Worm (Caenorhabditis elegans) whole organism, L4 larva: ENCODE measurements around the gene Y48A5A.1.

Source experiments
- F10B5.3 ChIP-seq: sonication (generic microtip); optimal IDR thresholded peaks from 2 replicates; lab custom pipeline; 2016; ENCODE audit warnings: mild to moderate bottlenecking, missing genetic modification characterization, missing compliant biosample characterization
- F37D6.2 ChIP-seq: sonication (generic microtip); optimal IDR thresholded peaks from 2 replicates; lab custom pipeline; 2016; ENCODE audit warnings: mild to moderate bottlenecking, missing genetic modification characterization, missing compliant biosample characterization
- ZK337.2 ChIP-seq: fragments of 200-800 bp; sonication (Bioruptor generic); IDR thresholded peaks from 2 replicates; pipeline ENCODE4 v1.3.6; 2022; ENCODE audit warnings: missing genetic modification reagents, missing genetic modification characterization, missing compliant biosample characterization
- aha-1 ChIP-seq: fragments of 150-350 bp; peaks from one replicate; lab custom pipeline; 2014; ENCODE audit warnings: missing biosample characterization, missing genetic modification characterization
- ceh-28 ChIP-seq: fragments of 150-350 bp; optimal IDR thresholded peaks from 2 replicates; lab custom pipeline; 2014; ENCODE audit warnings: missing biosample characterization, missing genetic modification reagents, missing genetic modification characterization
- ctbp-1 ChIP-seq: fragments of 200-800 bp; sonication (Bioruptor generic); IDR thresholded peaks from 2 replicates; pipeline ENCODE4 v1.3.6; 2022; ENCODE audit warnings: missing genetic modification reagents, missing genetic modification characterization, missing compliant biosample characterization
- daf-12 ChIP-seq: fragments of 150-350 bp; optimal IDR thresholded peaks from 2 replicates; lab custom pipeline; 2014; ENCODE audit warnings: missing biosample characterization, missing genetic modification reagents, missing genetic modification characterization
- daf-16 ChIP-seq, 3 experiments: sonication (generic microtip); optimal IDR thresholded peaks; 2 replicates each; lab custom pipeline; 2016 to 2017; ENCODE audit warnings: missing genetic modification characterization in 3 of 3, missing genetic modification reagents in 3 of 3, mild to moderate bottlenecking in 2 of 3, missing compliant biosample characterization in 2 of 3, missing biosample characterization in 1 of 3, moderate library complexity in 1 of 3
- daf-8 ChIP-seq: fragments of 200-800 bp; sonication (Bioruptor generic); IDR thresholded peaks from 2 replicates; pipeline ENCODE4 v1.3.6; 2022; ENCODE audit warnings: missing genetic modification characterization, missing compliant biosample characterization
- dpl-1 ChIP-seq: fragments of 150-350 bp; optimal IDR thresholded peaks from 2 replicates; lab custom pipeline; 2014; ENCODE audit warnings: missing biosample characterization, missing genetic modification reagents, missing genetic modification characterization
- dve-1 ChIP-seq: sonication (generic microtip); optimal IDR thresholded peaks from 2 replicates; lab custom pipeline; 2017; ENCODE audit warnings: antibody characterized with exemption, mild to moderate bottlenecking, missing genetic modification characterization, missing compliant biosample characterization; ENCODE audit not compliant: insufficient read depth
- egl-27 ChIP-seq: sonication (generic microtip); optimal IDR thresholded peaks from 3 replicates; lab custom pipeline; 2017; ENCODE audit warnings: missing biosample characterization, missing genetic modification reagents, missing genetic modification characterization
- fkh-10 ChIP-seq: fragments of 150-350 bp; optimal IDR thresholded peaks from 2 replicates; lab custom pipeline; 2014; ENCODE audit warnings: missing biosample characterization, missing genetic modification reagents, missing genetic modification characterization
- lim-7 ChIP-seq: fragments of 200-800 bp; sonication (Bioruptor generic); IDR thresholded peaks from 2 replicates; pipeline ENCODE4 v1.3.6; 2022; ENCODE audit warnings: missing genetic modification characterization, missing compliant biosample characterization
- lin-13 ChIP-seq: fragments of 150-350 bp; optimal IDR thresholded peaks from 2 replicates; lab custom pipeline; 2014; ENCODE audit warnings: missing biosample characterization, missing genetic modification reagents, missing genetic modification characterization
- lin-38 ChIP-seq: fragments of 200-800 bp; sonication (Bioruptor generic); IDR thresholded peaks from 2 replicates; pipeline ENCODE4 v1.3.6; 2022; ENCODE audit warnings: missing genetic modification reagents, missing genetic modification characterization, missing compliant biosample characterization
- lir-3 ChIP-seq: sonication (generic microtip); optimal IDR thresholded peaks from 2 replicates; lab custom pipeline; 2016; ENCODE audit warnings: mild to moderate bottlenecking, missing genetic modification characterization, missing compliant biosample characterization
- lsy-2 ChIP-seq, 2 experiments: fragments of 150-350 bp in 1 of 2; sonication (generic microtip) in 1 of 2; optimal IDR thresholded peaks; 2 replicates each; lab custom pipeline; 2014 to 2017; ENCODE audit warnings: missing biosample characterization in 2 of 2, missing genetic modification characterization in 2 of 2
- madf-9 ChIP-seq: fragments of 200-800 bp; sonication (Bioruptor generic); conservative IDR thresholded peaks from 2 replicates; pipeline ENCODE4 v1.3.6; 2022; ENCODE audit warnings: missing genetic modification reagents, missing genetic modification characterization, missing compliant biosample characterization
- mep-1 ChIP-seq: fragments of 150-350 bp; sonication (generic microtip); optimal IDR thresholded peaks from 3 replicates; lab custom pipeline; 2014; ENCODE audit warnings: missing biosample characterization, missing genetic modification characterization
- mes-2 ChIP-seq: sonication (generic microtip); optimal IDR thresholded peaks from 2 replicates; lab custom pipeline; 2016; ENCODE audit warnings: missing genotype, mild to moderate bottlenecking, missing genetic modification characterization, missing compliant biosample characterization; ENCODE audit not compliant: poor library complexity, severe bottlenecking
- nhr-237 ChIP-seq: sonication (generic microtip); optimal IDR thresholded peaks from 2 replicates; lab custom pipeline; 2017; ENCODE audit warnings: missing biosample characterization, missing genetic modification characterization
- nhr-25 ChIP-seq: sonication (generic microtip); optimal IDR thresholded peaks from 2 replicates; lab custom pipeline; 2017; ENCODE audit warnings: missing genetic modification characterization, mild to moderate bottlenecking, missing compliant biosample characterization, antibody characterized with exemption, moderate library complexity, borderline replicate concordance; ENCODE audit not compliant: insufficient read depth
- nhr-28 ChIP-seq: fragments of 150-350 bp; optimal IDR thresholded peaks from 2 replicates; lab custom pipeline; 2014; ENCODE audit warnings: missing biosample characterization, missing genetic modification characterization
- php-3 ChIP-seq: fragments of 200-800 bp; sonication (Bioruptor generic); IDR thresholded peaks from 2 replicates; pipeline ENCODE4 v1.3.6; 2022; ENCODE audit warnings: missing genetic modification reagents, missing genetic modification characterization, missing compliant biosample characterization
- set-16 ChIP-seq: fragments of 200-800 bp; sonication (Bioruptor generic); IDR thresholded peaks from 2 replicates; pipeline ENCODE4 v1.3.6; 2022; ENCODE audit warnings: missing genetic modification reagents, missing genetic modification characterization, missing compliant biosample characterization
- spr-1 ChIP-seq: sonication (generic microtip); optimal IDR thresholded peaks from 2 replicates; lab custom pipeline; 2016; ENCODE audit warnings: mild to moderate bottlenecking, missing genetic modification characterization, missing compliant biosample characterization
- unc-62 ChIP-seq, 3 experiments: fragments of 150-350 bp in 1 of 3; sonication (generic microtip); optimal IDR thresholded peaks in 2 of 3; peaks in 1 of 3; 1 replicate in 1 of 3; 2 replicates in 2 of 3; lab custom pipeline; 2014 to 2017; ENCODE audit warnings: missing biosample characterization in 3 of 3, missing genetic modification characterization in 3 of 3, missing genetic modification reagents in 3 of 3, missing genotype in 1 of 3
- vab-7 ChIP-seq: fragments of 200-800 bp; sonication (Bioruptor generic); IDR thresholded peaks from 2 replicates; pipeline ENCODE4 v1.3.6; 2022; ENCODE audit warnings: missing genetic modification reagents, missing genetic modification characterization, missing compliant biosample characterization
- zag-1 ChIP-seq: fragments of 150-350 bp; optimal IDR thresholded peaks from 2 replicates; lab custom pipeline; 2014; ENCODE audit warnings: missing biosample characterization, missing genetic modification characterization

The Y48A5A.1 gene

DNA sequence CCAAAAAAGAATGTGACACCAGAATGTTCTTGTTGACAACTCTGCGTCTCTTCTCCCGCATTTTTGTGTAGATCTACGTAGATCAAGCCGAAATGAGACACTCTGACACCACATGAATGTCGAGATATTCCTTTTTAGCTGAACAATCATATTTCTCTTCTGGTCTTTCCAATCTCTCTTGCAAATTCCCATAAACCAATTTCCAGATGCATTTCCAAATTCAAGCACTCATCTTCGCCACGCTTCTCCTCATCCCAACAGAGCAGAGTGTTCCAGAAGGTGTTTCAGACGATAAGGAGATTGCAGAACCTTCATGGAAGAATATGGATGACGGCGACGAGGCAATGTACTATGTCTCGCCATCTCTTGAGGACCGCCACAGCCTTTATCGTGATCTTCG, 14.5 kb downstream of the Y48A5A.1 start, which contains the start of gene Y76B12C.8:
Y76B12C.8 (plus strand) TSS at position 207 of the 400 bp plus-strand sequence.
- TF ChIP-seq unc-62 (GFP tag; optimal IDR thresholded peaks at IDR 0.05 in 1 of 2; lab: Kevin White, UChicago): peak in 1 of 2 experiments; percentile 94
- TF ChIP-seq unc-62 (tag; optimal IDR thresholded peaks at IDR 0.05; lab: Kevin White, UChicago): no peak
- no peak for TF ChIP-seq php-3 (GFP tag; lab: Robert Waterston, UW)
- TF ChIP-seq ceh-28 (tag; lab: Kevin White, UChicago): no peak
- no peak for TF ChIP-seq daf-12 (tag; lab: Kevin White, UChicago)

DNA sequence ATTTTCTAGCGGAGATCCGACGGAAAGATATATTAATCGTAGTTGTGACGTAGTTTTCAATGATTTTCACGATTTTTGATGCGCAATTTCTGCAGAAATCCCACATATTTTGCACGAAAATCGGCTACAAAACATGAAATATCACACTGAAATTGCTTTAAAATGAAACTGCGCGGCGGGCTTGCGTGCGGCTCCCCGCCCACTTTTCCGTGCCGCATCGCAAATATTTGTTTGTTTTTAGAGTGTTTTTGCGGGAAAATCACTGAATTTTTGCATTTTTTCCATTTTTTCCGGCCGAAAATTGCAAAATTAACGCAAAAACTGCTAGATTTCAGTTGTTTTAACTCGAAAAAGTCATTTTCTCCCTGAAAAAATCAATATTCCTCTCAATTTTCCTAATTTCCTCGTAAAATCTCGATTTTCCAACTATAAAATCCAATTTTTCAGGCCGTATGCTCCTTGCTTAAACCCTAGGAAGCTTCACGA, 15.7 kb downstream of the Y48A5A.1 start, which contains the start of gene Y76B12C.6:
Y76B12C.6 (plus strand) TSS at position 436 of the 486 bp plus-strand sequence.
- TF ChIP-seq daf-8 (no peak), lin-38 (peak; percentile 59), daf-16 (GFP tag; optimal IDR thresholded peaks at IDR 0.05; lab: Kevin White, UChicago) (no peak), daf-16 (tag; optimal IDR thresholded peaks at IDR 0.05; lab: Kevin White, UChicago) (peak; percentile 3), nhr-28 (peak; percentile 9), dpl-1 (GFP tag; lab: Kevin White, UChicago) (peak; percentile 20), mes-2 (tag; lab: Kevin White, UChicago) (peak; percentile 69), vab-7 (GFP tag; lab: Robert Waterston, UW) (no peak), aha-1 (peak; percentile 51), lsy-2 (tag; optimal IDR thresholded peaks at IDR 0.05; lab: Kevin White, UChicago) (peak in 1 of 2 experiments; percentile 1), mep-1 (tag; lab: Kevin White, UChicago) (peak; percentile 2), lin-13 (GFP tag; lab: Kevin White, UChicago) (peak; percentile 10), dve-1 (tag; lab: Kevin White, UChicago) (peak; percentile 18), nhr-237 (tag; lab: Kevin White, UChicago) (no peak)

DNA sequence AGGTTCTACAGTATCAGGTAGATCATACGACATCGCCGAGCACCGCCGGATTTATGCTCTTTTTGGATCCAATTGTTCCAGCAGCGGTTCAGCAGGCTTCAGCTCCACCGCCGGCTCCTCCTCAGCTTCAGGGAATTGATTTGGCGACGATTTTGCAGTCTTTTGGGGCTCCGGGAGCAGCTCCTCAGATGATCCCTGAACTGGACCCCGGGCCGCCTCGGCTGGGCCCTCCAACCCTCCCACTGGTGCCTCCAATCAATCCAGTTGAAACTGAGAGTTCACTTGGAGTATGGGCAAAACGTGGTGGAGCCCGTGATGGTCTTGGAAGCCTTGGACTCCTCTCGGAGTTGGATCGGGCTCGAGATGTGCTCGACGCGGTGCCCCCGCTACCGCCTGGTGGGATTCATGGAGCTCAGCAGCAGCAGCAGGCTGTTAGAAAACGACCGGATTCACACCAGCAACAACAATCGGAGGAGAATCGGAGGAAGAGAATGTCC, 25.6 kb downstream of the Y48A5A.1 start:
- TF ChIP-seq set-16 (GFP tag; lab: Robert Waterston, UW) (peak; percentile 93), egl-27 (tag; lab: Kevin White, UChicago) (no peak), daf-16 (GFP tag; optimal IDR thresholded peaks at IDR 0.05; lab: Kevin White, UChicago) (no peak), daf-16 (tag; optimal IDR thresholded peaks at IDR 0.05; lab: Kevin White, UChicago) (no peak), dve-1 (tag; lab: Kevin White, UChicago) (no peak), unc-62 (GFP tag; optimal IDR thresholded peaks at IDR 0.05 in 1 of 2; lab: Kevin White, UChicago) (no peak), unc-62 (tag; optimal IDR thresholded peaks at IDR 0.05; lab: Kevin White, UChicago) (no peak), zag-1 (no peak), php-3 (GFP tag; lab: Robert Waterston, UW) (no peak), ctbp-1 (0 out of 2 replicates have a peak, but pooled peaks have one; percentile 11), lsy-2 (tag; optimal IDR thresholded peaks at IDR 0.05; lab: Kevin White, UChicago) (no peak), aha-1 (peak; percentile 91)

DNA sequence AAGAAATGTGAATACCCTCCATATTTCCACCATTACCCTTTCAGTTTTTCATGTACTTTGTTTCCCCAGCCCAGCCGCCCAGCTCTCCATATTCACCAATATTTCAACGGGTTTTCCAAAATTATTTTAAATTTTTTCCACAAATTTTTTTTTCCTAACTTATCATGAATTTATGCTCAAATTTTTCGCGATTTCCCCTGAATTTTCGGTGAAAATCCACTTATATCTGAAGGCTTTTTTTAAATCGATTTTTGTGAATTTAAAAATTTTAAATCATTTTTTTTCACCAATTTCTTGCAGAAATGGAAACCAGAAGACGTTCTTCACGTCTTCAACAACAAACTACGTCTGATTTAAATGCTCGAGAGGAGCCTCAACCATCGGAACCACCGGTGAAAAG, 27.5 kb downstream of the Y48A5A.1 start, which contains the start of gene xpc-1:
xpc-1 (plus strand) TSS at position 301 of the 400 bp plus-strand sequence.
- no peak for TF ChIP-seq ZK337.2 (GFP tag; lab: Robert Waterston, UW)
- TF ChIP-seq F10B5.3: no peak
- TF ChIP-seq nhr-25 (tag; lab: Kevin White, UChicago): no peak
- TF ChIP-seq F37D6.2 (tag; lab: Kevin White, UChicago): no peak
- TF ChIP-seq lir-3 (tag; lab: Kevin White, UChicago): no peak
- no peak for TF ChIP-seq lim-7
- TF ChIP-seq madf-9: no peak
- no peak for TF ChIP-seq fkh-10 (GFP tag; lab: Kevin White, UChicago)
- TF ChIP-seq spr-1: no peak
- no peak for TF ChIP-seq set-16 (GFP tag; lab: Robert Waterston, UW)
- TF ChIP-seq nhr-237 (tag; lab: Kevin White, UChicago): no peak
